Worm (Caenorhabditis elegans): Measurements from ENCODE around the gene C49F8.15.

C49F8.15 gene

DNA sequence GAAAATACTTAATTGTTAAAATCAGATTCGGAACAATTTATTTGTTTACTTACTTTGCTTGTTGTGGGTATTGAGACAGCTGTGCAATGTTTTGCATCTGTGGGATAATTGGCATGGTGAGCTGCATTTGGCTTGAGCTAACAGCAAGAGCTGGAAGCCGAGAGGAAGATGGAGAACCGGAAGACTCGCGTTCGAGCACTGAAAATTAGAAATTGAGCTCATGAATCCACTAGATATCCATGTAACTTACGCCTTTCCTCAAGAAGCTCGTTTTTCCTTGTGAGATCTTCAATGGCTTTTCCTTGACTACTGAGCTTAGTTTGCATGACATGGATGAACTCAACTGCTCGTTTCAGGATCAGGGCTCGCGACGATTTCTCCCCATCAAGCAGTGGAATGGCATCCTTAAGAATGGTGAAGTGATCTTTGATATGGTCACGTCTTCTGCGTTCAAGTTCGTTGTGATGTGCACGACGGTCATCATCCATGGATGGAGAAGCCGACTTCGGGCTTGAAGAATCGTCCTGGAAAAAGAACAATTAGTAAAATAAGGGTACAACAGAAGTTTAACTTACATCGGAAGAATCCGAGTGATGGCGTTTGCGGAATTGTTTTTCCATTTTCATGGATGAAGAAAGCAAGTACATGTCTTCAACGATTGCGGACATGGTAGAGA is 12.1 kb downstream of the C49F8.15 start (continued):
- TF ChIP-seq B0336.3 (GFP tag; IDR thresholded peaks at IDR 0.05) = no peak
- no peak for TF ChIP-seq T07F8.4 (tag; optimal IDR thresholded peaks at IDR 0.05)
- peak; percentile 16 for TF ChIP-seq fkh-3 (tag; optimal IDR thresholded peaks at IDR 0.05)
- no peak for TF ChIP-seq mxl-1 (tag; optimal IDR thresholded peaks at IDR 0.05)
- TF ChIP-seq Y79H2A.3 (GFP tag; conservative IDR thresholded peaks at IDR 0.05) = no peak
- TF ChIP-seq Y53G8AR.9 (GFP tag; conservative IDR thresholded peaks at IDR 0.05) = peak; percentile 22

ce11 chrX:13349230-13350122 is 12.9 kb downstream of the C49F8.15 start:
- TF ChIP-seq attf-3 (GFP tag; conservative IDR thresholded peaks at IDR 0.05) (no peak), somi-1 (GFP tag; optimal IDR thresholded peaks at IDR 0.05) (peak; percentile 24), repo-1 (tag; optimal IDR thresholded peaks at IDR 0.05) (peak; percentile 88), mcd-1 (GFP tag; IDR thresholded peaks at IDR 0.05) (no peak), ama-1 (optimal IDR thresholded peaks at IDR 0.05) (peak; percentile 94), ama-1 (GFP tag; optimal IDR thresholded peaks at IDR 0.05) (no peak), F22D6.2 (tag; optimal IDR thresholded peaks at IDR 0.05) (peak; percentile 62), nhr-90 (tag; optimal IDR thresholded peaks at IDR 0.05) (peak; percentile 26), tbx-9 (tag; optimal IDR thresholded peaks at IDR 0.05; ENCODE audit: borderline replicate concordance) (no peak), B0261.1 (tag; optimal IDR thresholded peaks at IDR 0.05) (peak; percentile 18), snpc-4 (GFP tag; optimal IDR thresholded peaks at IDR 0.05) (no peak), snpc-4 (tag; optimal IDR thresholded peaks at IDR 0.05) (no peak), nhr-80 (tag; optimal IDR thresholded peaks at IDR 0.05) (peak; percentile 44), ekl-4 (GFP tag; IDR thresholded peaks at IDR 0.05) (peak; percentile 28; the same call in 1 of the 2 replicates), ztf-22 (GFP tag; optimal IDR thresholded peaks at IDR 0.05) (no peak), snpc-1.3 (tag; optimal IDR thresholded peaks at IDR 0.05; ENCODE audit: insufficient read depth) (no peak), B0035.1 (tag; optimal IDR thresholded peaks at IDR 0.05) (peak; percentile 19), K11D2.4 (GFP tag; IDR thresholded peaks at IDR 0.05) (peak; percentile 54; the same call in 1 of the 2 replicates), nfyb-1 (GFP tag; IDR thresholded peaks at IDR 0.05) (peak; percentile 83), nhr-27 (tag; optimal IDR thresholded peaks at IDR 0.05) (peak; percentile 34), die-1 (tag; optimal IDR thresholded peaks at IDR 0.05) (peak; percentile 13), lsy-27 (tag; optimal IDR thresholded peaks at IDR 0.05; ENCODE audit: borderline replicate concordance, insufficient read depth) (no peak), lin-26 (GFP tag; IDR thresholded peaks at IDR 0.05) (peak; percentile 52; the same call in 1 of the 2 replicates), hsf-1 (GFP tag; IDR thresholded peaks at IDR 0.05) (peak; percentile 36; the same call in 1 of the 2 replicates), madf-3 (GFP tag; IDR thresholded peaks at IDR 0.05) (0 out of 2 replicates have a peak, but pooled peaks have one; percentile 24), chd-7 (tag; optimal IDR thresholded peaks at IDR 0.05) (peak; percentile 47), lin-54 (GFP tag; optimal IDR thresholded peaks at IDR 0.05) (peak; percentile 1), F49E8.2 (tag; optimal IDR thresholded peaks at IDR 0.05; ENCODE audit: insufficient read depth) (no peak), Y56A3A.18 (GFP tag; IDR thresholded peaks at IDR 0.05) (peak; percentile 44), lin-35 (GFP tag; optimal IDR thresholded peaks at IDR 0.05) (peak in 2 of 3 experiments; percentile 21 to 80), madf-10 (tag; optimal IDR thresholded peaks at IDR 0.05) (peak; percentile 23), ZK185.1 (tag; optimal IDR thresholded peaks at IDR 0.05; ENCODE audit: poor library complexity, severe bottlenecking) (peak; percentile 45), lir-1 (GFP tag; conservative IDR thresholded peaks at IDR 0.05) (0 out of 2 replicates have a peak, but pooled peaks have one; percentile 26), let-607 (tag; optimal IDR thresholded peaks at IDR 0.05) (peak in 1 of 2 experiments; percentile 63), ztf-26 (tag; optimal IDR thresholded peaks at IDR 0.05) (peak; percentile 61), bed-2 (GFP tag; IDR thresholded peaks at IDR 0.05) (no peak), tlf-1 (GFP tag; optimal IDR thresholded peaks at IDR 0.05) (peak; percentile 39)

Data from whole organism, young adult.